Worm (Caenorhabditis elegans) whole organism, L4/young adult: ENCODE data around the gene W03H9.2.
"Not testable (repeated sequence)": the region's sequence is repeated elsewhere in the genome, so short reads cannot be mapped to it uniquely, and the experiment has no call there.

Experiments
- W03F9.2 ChIP-seq: fragments of 150-350 bp; optimal IDR thresholded peaks from 2 replicates; lab custom pipeline; 2014; ENCODE audit warnings: missing biosample characterization, missing genetic modification characterization
- dao-5 ChIP-seq: sonication (generic microtip); optimal IDR thresholded peaks from 2 replicates; lab custom pipeline; 2016; ENCODE audit warnings: missing genotype, missing genetic modification characterization, moderate library complexity, missing compliant biosample characterization
- him-1 ChIP-seq: sonication (generic microtip); optimal IDR thresholded peaks from 2 replicates; lab custom pipeline; 2016; ENCODE audit warnings: missing genotype, missing genetic modification reagents, missing genetic modification characterization, missing compliant biosample characterization

The W03H9.2 gene

DNA sequence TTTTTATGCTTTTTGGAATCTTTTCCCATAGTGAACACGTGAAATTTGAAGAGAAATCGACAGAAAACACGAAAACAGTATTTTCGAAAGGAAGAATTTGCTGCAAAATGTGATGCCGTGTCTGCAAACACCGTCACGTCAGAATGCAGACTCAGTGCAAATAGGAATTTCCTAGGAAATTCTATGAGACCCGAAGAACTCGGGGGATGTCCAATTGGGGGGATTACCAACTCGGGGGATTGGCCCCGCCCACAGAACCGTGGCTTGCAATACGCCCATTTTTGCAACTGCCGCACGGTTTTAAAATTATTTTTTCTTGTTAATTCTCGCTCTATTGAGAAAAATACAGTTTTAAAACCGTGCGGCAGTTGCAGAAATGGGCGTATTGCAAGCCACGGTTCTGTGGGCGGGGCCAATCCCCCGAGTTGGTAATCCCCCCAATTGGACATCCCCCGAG lies 1.5 kb downstream of the W03H9.2 start, which contains the start of gene cacn-1:
Gene cacn-1 (minus strand): TSS at position 51 of the 457 bp plus-strand sequence.
- TF ChIP-seq W03F9.2, dao-5, him-1 (tag; lab: Kevin White, UChicago): not testable (repeated sequence)

DNA sequence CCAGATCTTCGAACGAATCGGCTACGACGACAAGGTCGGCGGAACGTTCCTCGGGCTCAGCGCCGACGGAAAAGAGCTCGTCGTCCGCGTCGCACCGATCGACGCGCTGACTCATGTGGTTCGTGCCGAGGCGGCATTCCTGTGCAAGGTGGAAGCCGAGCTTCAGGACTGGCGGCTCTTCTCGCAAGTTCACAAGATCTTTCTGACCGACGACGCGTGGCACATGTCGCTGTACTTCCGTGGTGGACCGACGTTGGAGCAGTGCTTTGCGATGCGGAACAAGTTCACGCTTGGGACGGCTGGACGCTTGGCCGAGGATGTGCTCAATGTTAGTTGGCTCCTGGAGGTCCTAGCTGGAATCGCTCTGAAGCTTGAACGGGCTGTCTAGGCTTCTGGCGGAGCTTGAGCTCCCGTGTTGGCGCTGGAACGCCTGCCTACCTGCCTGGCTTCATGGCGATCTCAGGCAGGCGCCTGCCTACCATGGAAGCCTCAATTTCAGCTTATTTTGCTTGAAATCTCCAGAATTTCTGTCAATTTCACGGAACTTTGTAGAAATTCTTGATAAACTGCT lies 4.7 kb downstream of the W03H9.2 start:
- no peak for TF ChIP-seq W03F9.2 (tag; lab: Kevin White, UChicago)
- TF ChIP-seq dao-5 (tag; lab: Kevin White, UChicago): no peak
- no peak for TF ChIP-seq him-1 (tag; lab: Kevin White, UChicago)

DNA sequence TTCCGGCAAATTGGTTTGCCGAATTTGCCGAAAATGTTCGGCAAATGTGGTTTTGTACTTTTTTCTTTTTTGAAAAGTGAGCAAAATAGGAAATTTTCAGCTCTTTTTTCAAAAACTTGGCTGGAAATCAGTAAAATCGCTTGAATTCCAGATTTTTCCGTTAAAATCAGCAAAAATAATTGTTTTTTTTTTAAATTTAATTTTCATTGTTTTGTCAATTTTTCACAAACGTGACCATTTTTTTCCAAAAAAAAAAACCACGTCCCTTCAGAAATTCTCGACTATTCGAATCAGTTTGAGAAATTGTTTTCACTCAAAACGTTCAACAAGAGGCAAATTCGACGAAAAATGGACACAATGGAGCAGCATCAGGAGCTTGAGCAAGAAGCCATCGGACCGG lies 6.1 kb downstream of the W03H9.2 start, which contains the start of gene K09E4.1:
Gene K09E4.1 (plus strand): TSS at position 301 of the 400 bp plus-strand sequence.
- TF ChIP-seq him-1 (tag; lab: Kevin White, UChicago) (no peak), dao-5 (tag; lab: Kevin White, UChicago) (no peak), W03F9.2 (tag; lab: Kevin White, UChicago) (no peak)

DNA sequence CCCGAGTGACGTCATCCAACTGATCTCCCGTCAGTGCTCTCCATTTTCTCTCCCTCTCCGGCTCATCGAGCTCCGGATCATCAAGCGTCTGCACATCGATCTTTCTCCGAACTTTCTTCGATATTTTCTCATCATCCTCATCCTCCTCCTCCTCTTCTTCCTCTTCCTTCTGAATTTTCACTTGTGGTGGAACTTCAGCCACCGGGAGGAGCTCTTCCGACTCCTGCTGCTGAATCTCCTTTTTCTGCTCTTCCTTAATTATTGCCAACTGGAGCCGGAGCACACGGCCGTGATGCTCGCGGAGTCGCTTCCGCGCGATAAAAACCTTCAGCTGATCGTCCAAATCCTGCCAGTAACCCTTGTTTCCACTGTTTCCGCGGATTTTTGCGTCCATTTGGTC lies 7.4 kb downstream of the W03H9.2 start:
- TF ChIP-seq dao-5 (tag; lab: Kevin White, UChicago) (no peak), W03F9.2 (tag; lab: Kevin White, UChicago) (no peak), him-1 (tag; lab: Kevin White, UChicago) (no peak)

DNA sequence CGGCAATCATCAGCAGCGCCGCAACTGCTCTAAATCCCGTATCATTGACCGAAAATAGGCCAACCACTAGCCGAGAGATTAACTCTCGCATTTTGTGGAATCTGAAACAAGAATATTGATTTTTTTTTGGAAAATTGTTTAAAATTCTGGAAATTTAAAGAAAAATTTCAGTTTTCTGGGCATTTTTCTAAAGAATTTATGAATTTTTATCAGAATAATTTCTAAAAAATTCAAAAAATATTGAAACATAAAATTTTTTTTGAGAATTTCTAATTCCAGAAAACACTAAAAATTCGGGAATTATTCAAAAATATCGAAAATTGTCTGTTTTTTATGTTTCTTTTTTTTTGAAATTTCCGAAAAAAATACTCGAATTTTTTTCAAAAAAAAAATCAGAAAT lies 10.9 kb downstream of the W03H9.2 start, which contains the start of gene algn-3:
Gene algn-3 (minus strand): TSS at position 101 of the 400 bp plus-strand sequence.
- TF ChIP-seq W03F9.2 (tag; lab: Kevin White, UChicago) (no peak), him-1 (tag; lab: Kevin White, UChicago) (no peak), dao-5 (tag; lab: Kevin White, UChicago) (no peak)

DNA sequence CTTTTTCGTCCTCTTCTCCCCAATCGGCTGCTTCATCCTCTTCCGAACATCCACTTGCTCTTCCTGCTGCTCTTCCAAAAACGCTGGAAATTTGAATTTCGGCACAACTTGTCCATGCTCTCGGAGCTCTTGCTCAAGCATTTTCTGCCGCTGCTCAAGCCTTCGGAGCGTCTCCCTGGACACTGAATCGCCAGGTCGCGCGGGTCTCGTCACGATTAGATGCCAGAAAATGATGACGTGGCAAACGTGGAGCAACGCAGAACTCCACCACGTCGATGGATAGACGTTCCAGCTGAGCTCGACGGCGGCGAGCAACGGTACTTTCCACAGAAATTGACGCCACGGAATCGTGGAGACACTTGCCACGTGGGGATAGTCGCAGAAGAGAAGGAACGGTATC lies 14.5 kb downstream of the W03H9.2 start:
- TF ChIP-seq W03F9.2 (tag; lab: Kevin White, UChicago): no peak
- TF ChIP-seq him-1 (tag; lab: Kevin White, UChicago): no peak
- TF ChIP-seq dao-5 (tag; lab: Kevin White, UChicago): no peak

DNA sequence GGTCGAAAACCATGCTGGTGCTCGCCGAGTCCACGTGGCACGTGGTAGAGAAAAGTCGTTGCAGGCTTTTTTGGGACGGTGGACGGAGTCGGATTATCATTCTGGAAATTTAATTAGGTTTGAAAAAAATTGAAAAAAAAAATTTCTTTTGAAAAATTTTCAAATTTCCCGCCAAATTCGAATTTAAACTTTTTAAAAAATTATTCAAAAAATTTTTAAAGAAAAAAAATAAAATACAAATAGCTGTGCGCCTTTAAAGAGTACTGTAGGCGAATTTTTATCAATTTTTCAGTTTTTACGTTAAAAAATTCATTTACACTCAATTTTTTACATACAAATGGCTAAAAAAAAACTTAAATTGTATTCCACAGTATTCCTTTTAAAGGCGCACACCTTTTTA lies 16.8 kb downstream of the W03H9.2 start, which contains the start of gene K09E4.3:
Gene K09E4.3 (minus strand): TSS at position 101 of the 400 bp plus-strand sequence.
- no peak for TF ChIP-seq dao-5 (tag; lab: Kevin White, UChicago)
- no peak for TF ChIP-seq him-1 (tag; lab: Kevin White, UChicago)
- no peak for TF ChIP-seq W03F9.2 (tag; lab: Kevin White, UChicago)

DNA sequence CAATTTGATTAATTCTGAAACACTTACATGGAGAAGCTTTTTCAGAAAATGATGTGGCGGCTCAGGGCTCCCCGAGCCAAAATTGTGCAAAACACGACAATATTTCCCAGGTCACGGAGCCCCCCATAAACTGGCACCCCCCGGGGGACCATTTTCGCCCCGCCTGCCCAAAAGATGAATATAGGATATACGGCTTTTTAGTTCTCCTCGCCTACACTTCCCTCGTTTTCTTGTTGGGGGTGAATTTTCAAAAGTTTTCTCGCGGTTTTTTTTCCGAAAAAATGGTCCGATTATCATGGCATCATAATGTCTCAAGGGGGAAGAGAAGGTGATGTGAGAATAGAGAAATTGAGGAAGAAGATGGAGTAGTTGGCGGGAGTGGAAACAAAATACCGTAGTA lies 21.6 kb downstream of the W03H9.2 start, which contains the start of gene K09E4.4:
Gene K09E4.4 (minus strand): TSS at position 101 of the 400 bp plus-strand sequence.
- no peak for TF ChIP-seq W03F9.2 (tag; lab: Kevin White, UChicago)
- no peak for TF ChIP-seq him-1 (tag; lab: Kevin White, UChicago)
- no peak for TF ChIP-seq dao-5 (tag; lab: Kevin White, UChicago)

DNA sequence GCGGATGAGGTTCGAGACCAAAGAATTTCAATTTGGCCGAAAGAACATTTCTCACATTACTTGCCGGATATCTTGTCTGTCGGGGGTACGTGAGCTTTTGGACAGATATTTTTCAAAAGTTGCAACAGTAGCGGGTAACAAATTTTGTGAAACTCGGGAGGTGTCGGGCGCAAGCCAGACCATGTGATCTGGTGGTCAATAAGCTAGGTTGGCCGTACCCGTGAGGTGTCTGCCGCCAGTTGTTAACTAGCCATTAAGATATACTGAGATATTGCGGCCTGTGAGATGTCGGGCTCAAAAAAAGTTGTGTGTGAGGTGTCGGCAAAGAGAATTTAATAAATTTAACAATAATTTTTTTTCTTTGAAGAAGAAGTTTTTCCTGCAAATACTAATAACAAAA lies 25.3 kb downstream of the W03H9.2 start:
- TF ChIP-seq W03F9.2 (tag; lab: Kevin White, UChicago) (no peak), him-1 (tag; lab: Kevin White, UChicago) (no peak), dao-5 (tag; lab: Kevin White, UChicago) (no peak)

DNA sequence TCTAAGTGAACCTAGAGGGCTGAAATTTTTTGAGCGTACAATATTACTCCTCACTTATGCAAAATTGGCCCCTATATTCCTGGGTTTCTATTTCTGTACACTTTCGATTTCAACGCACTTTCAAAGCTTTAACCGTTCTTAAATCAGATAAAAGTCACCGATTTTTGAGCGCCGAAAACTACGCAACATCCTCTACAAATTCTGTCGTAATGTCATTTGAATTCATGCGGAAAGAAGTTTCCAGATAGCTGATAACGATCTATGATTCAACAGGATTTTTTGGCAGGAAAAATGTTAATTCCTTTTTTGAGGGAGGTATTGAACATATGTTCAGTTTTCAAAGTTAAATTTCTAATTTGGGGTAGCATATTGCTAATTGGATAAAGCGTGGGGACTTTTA lies 30.8 kb downstream of the W03H9.2 start:
- no peak for TF ChIP-seq W03F9.2 (tag; lab: Kevin White, UChicago)
- no peak for TF ChIP-seq him-1 (tag; lab: Kevin White, UChicago)
- no peak for TF ChIP-seq dao-5 (tag; lab: Kevin White, UChicago)

DNA sequence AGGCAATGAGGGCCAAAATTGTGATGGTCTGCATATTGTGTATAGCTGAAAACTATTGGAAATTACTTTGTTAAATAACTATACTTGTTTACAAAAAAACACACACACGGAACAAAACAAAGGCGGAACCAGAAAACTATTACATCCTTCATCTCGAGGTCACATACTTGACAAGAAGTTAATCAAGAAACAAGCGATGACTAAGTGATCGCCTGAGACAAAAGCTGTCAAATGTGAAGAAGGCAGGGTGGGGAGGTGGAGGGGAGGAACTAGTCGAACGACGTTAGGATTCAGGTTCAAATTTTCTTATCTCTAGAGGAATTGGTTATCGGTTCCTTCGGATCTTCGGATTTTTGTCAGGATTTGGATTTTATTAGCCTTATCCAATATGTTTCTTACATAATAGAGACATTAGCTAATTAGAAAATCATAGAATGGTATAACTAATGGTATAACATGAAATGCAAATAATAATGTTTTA lies 34.4 kb downstream of the W03H9.2 start, which contains the start of gene cpg-7:
Gene cpg-7 (minus strand): TSS at position 51 of the 481 bp plus-strand sequence.
- TF ChIP-seq W03F9.2 (tag; lab: Kevin White, UChicago) (no peak), dao-5 (tag; lab: Kevin White, UChicago) (no peak)

DNA sequence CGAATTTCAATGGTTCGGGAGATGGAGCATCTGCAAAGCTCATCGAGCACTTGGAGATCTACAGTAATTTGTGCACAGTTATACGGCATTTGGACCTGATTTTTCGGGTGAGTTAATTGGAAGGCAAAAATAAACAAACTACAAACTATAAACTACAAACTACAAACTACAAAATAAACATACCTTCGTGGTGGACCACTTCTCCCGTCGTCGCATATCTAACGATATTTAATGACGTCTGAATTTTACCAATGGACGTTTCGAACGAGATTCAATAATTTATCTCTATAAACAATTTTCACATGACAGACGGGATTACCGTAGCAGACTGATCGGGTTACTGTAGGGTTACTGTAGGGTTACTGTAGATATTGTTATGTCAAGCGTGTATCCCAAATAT lies 37.5 kb downstream of the W03H9.2 start:
- TF ChIP-seq dao-5 (tag; lab: Kevin White, UChicago): no peak
- TF ChIP-seq him-1 (tag; lab: Kevin White, UChicago): no peak
- TF ChIP-seq W03F9.2 (tag; lab: Kevin White, UChicago): no peak

DNA sequence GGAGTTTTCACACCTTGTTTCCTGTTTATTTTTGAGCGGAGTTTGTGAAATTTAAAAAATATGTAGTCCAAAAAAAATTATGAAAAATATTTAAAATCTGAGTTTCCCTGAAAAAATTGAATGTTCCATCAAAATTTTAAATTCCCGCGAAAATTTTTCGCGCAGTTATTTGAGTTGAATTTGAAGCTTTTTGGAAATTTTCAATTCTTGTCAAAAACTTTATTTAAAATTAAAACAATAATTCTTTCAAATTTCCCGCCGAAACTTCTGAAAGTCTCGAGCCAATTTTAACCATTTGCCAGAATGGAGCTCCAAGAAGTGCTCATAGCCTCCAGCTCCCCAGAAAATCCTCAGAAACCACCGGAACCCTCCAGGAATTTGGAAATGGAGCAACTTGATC lies 39.2 kb downstream of the W03H9.2 start, which contains the start of gene gur-4:
Gene gur-4 (plus strand): TSS at position 301 of the 400 bp plus-strand sequence.
- no peak for TF ChIP-seq W03F9.2 (tag; lab: Kevin White, UChicago)
- TF ChIP-seq him-1 (tag; lab: Kevin White, UChicago): no peak
- TF ChIP-seq dao-5 (tag; lab: Kevin White, UChicago): no peak
